Worm (Caenorhabditis elegans) whole organism, L1 larva: ENCODE measurements around the gene Y54G2A.26.
A peak's percentile ranks its signal among the peaks of the same experiment; 100 is the strongest.

Experiments
- C16A3.4 ChIP-seq: fragments of 150-350 bp; optimal IDR thresholded peaks from 2 replicates; lab custom pipeline; 2014; ENCODE audit warnings: missing biosample characterization, missing genetic modification characterization
- C34B4.2 ChIP-seq: sonication (generic microtip); optimal IDR thresholded peaks from 2 replicates; lab custom pipeline; 2017; ENCODE audit warnings: mild to moderate bottlenecking, missing genetic modification characterization, missing compliant biosample characterization
- blmp-1 ChIP-seq: fragments of 150-350 bp; optimal IDR thresholded peaks from 2 replicates; lab custom pipeline; 2014; ENCODE audit warnings: missing biosample characterization, missing genetic modification characterization
- ceh-63 ChIP-seq: fragments of 200-800 bp; sonication (Bioruptor generic); optimal IDR thresholded peaks from 2 replicates; lab custom pipeline; 2018; ENCODE audit warnings: mild to moderate bottlenecking, missing genetic modification characterization, missing compliant biosample characterization
- ceh-8 ChIP-seq: fragments of 200-800 bp; sonication (Bioruptor generic); optimal IDR thresholded peaks from 2 replicates; lab custom pipeline; 2018; ENCODE audit warnings: mild to moderate bottlenecking, missing genetic modification characterization, moderate library complexity, missing compliant biosample characterization
- ceh-82 ChIP-seq, 3 experiments: fragments of 150-350 bp in 1 of 3; sonication (generic microtip) in 2 of 3; optimal IDR thresholded peaks; 2 replicates each; lab custom pipeline; 2014 to 2017; ENCODE audit warnings: missing biosample characterization in 3 of 3, missing genetic modification characterization in 3 of 3
- ceh-90 ChIP-seq: sonication (generic microtip); optimal IDR thresholded peaks from 2 replicates; lab custom pipeline; 2016; ENCODE audit warnings: missing genetic modification characterization, missing compliant biosample characterization
- dpl-1 ChIP-seq, 3 experiments: fragments of 150-350 bp in 2 of 3; sonication (generic microtip) in 1 of 3; optimal IDR thresholded peaks; 2 replicates each; lab custom pipeline; 2014 to 2017; ENCODE audit warnings: missing biosample characterization in 3 of 3, missing genetic modification characterization in 3 of 3, missing genetic modification reagents in 3 of 3
- dsc-1 ChIP-seq: sonication (generic microtip); optimal IDR thresholded peaks from 2 replicates; lab custom pipeline; 2016; ENCODE audit warnings: mild to moderate bottlenecking, missing genetic modification characterization, missing compliant biosample characterization
- efl-1 ChIP-seq, 4 experiments: fragments of 150-350 bp; optimal IDR thresholded peaks in 3 of 4; peaks in 1 of 4; 1 replicate in 1 of 4; 2 replicates in 3 of 4; lab custom pipeline; 2014; ENCODE audit warnings: missing biosample characterization in 2 of 4, missing genetic modification characterization in 2 of 4, missing genetic modification reagents in 2 of 4
- egl-13 ChIP-seq: sonication (generic microtip); optimal IDR thresholded peaks from 2 replicates; lab custom pipeline; 2016; ENCODE audit warnings: missing genotype, missing genetic modification reagents, missing genetic modification characterization, missing compliant biosample characterization
- egl-27 ChIP-seq, 2 experiments: fragments of 150-350 bp in 1 of 2; sonication (generic microtip); optimal IDR thresholded peaks; 3 replicates each; lab custom pipeline; 2017 to 2018; ENCODE audit warnings: missing biosample characterization in 2 of 2, missing genetic modification characterization in 2 of 2, missing genetic modification reagents in 2 of 2
- ets-5 ChIP-seq: fragments of 200-800 bp; sonication (Bioruptor generic); IDR thresholded peaks from 2 replicates; pipeline ENCODE4 v1.3.6; 2022; ENCODE audit warnings: missing genetic modification characterization, missing compliant biosample characterization
- fkh-4 ChIP-seq: sonication (generic microtip); optimal IDR thresholded peaks from 2 replicates; lab custom pipeline; 2016; ENCODE audit warnings: missing compliant biosample characterization, missing genetic modification characterization, borderline replicate concordance
- hlh-4 ChIP-seq: sonication (generic microtip); optimal IDR thresholded peaks from 2 replicates; lab custom pipeline; 2016; ENCODE audit warnings: mild to moderate bottlenecking, missing genetic modification characterization, missing compliant biosample characterization
- irx-1 ChIP-seq: sonication (generic microtip); optimal IDR thresholded peaks from 2 replicates; lab custom pipeline; 2016; ENCODE audit warnings: missing genetic modification characterization, missing compliant biosample characterization
- lin-13 ChIP-seq: fragments of 150-350 bp; optimal IDR thresholded peaks from 2 replicates; lab custom pipeline; 2014; ENCODE audit warnings: missing biosample characterization, missing genetic modification reagents, missing genetic modification characterization
- lin-14 ChIP-seq: fragments of 200-800 bp; sonication (Bioruptor generic); optimal IDR thresholded peaks from 2 replicates; lab custom pipeline; 2018; ENCODE audit warnings: mild to moderate bottlenecking, missing genetic modification characterization, moderate library complexity, missing compliant biosample characterization
- lin-35 ChIP-seq, 2 experiments: fragments of 150-350 bp; optimal IDR thresholded peaks; 2 replicates each; lab custom pipeline; 2014; ENCODE audit warnings: missing biosample characterization in 2 of 2, missing genetic modification characterization in 2 of 2, missing genetic modification reagents in 2 of 2
- lin-39 ChIP-seq: fragments of 150-350 bp; optimal IDR thresholded peaks from 2 replicates; lab custom pipeline; 2014; ENCODE audit warnings: missing biosample characterization, missing genetic modification reagents, missing genetic modification characterization
- lir-3 ChIP-seq: sonication (generic microtip); optimal IDR thresholded peaks from 2 replicates; lab custom pipeline; 2016; ENCODE audit warnings: mild to moderate bottlenecking, missing genetic modification characterization, moderate library complexity, missing compliant biosample characterization; ENCODE audit not compliant: poor library complexity
- lsy-2 ChIP-seq, 2 experiments: fragments of 150-350 bp; optimal IDR thresholded peaks; 2 replicates each; lab custom pipeline; 2014; ENCODE audit warnings: missing biosample characterization in 2 of 2, missing genetic modification characterization in 2 of 2
- mab-9 ChIP-seq: fragments of 200-800 bp; sonication (Bioruptor generic); IDR thresholded peaks from 2 replicates; pipeline ENCODE4 v1.3.6; 2022; ENCODE audit warnings: missing genetic modification reagents, missing genetic modification characterization, missing compliant biosample characterization
- mep-1 ChIP-seq: fragments of 150-350 bp; optimal IDR thresholded peaks from 2 replicates; lab custom pipeline; 2014; ENCODE audit warnings: missing biosample characterization, missing genetic modification characterization
- nhr-12 ChIP-seq: sonication (generic microtip); optimal IDR thresholded peaks from 2 replicates; lab custom pipeline; 2017; ENCODE audit warnings: missing biosample characterization, missing genetic modification characterization
- nhr-20 ChIP-seq: sonication (generic microtip); optimal IDR thresholded peaks from 2 replicates; lab custom pipeline; 2016; ENCODE audit warnings: mild to moderate bottlenecking, missing genetic modification characterization, missing compliant biosample characterization
- nhr-28 ChIP-seq: fragments of 150-350 bp; optimal IDR thresholded peaks from 2 replicates; lab custom pipeline; 2014; ENCODE audit warnings: missing biosample characterization, missing genetic modification characterization
- nhr-47 ChIP-seq: sonication (generic microtip); optimal IDR thresholded peaks from 2 replicates; lab custom pipeline; 2016; ENCODE audit warnings: mild to moderate bottlenecking, missing genetic modification characterization, moderate library complexity, missing compliant biosample characterization
- nhr-71 ChIP-seq: sonication (generic microtip); optimal IDR thresholded peaks from 2 replicates; lab custom pipeline; 2016; ENCODE audit warnings: mild to moderate bottlenecking, missing genetic modification characterization, moderate library complexity, missing compliant biosample characterization
- nhr-76 ChIP-seq: sonication (generic microtip); optimal IDR thresholded peaks from 2 replicates; lab custom pipeline; 2017; ENCODE audit warnings: missing biosample characterization, missing genetic modification characterization
- nhr-77 ChIP-seq: fragments of 150-350 bp; optimal IDR thresholded peaks from 2 replicates; lab custom pipeline; 2014; ENCODE audit warnings: missing biosample characterization, missing genetic modification characterization
- nhr-84 ChIP-seq: sonication (generic microtip); optimal IDR thresholded peaks from 2 replicates; lab custom pipeline; 2017; ENCODE audit warnings: missing biosample characterization, missing genetic modification characterization
- nhr-85 ChIP-seq: sonication (generic microtip); peaks from one replicate; lab custom pipeline; 2016; ENCODE audit warnings: missing genetic modification characterization, inconsistent platforms, missing compliant biosample characterization
- pag-3 ChIP-seq: sonication (generic microtip); optimal IDR thresholded peaks from 2 replicates; lab custom pipeline; 2017; ENCODE audit warnings: missing genetic modification characterization, mild to moderate bottlenecking, missing compliant biosample characterization, antibody characterized with exemption, borderline replicate concordance; ENCODE audit not compliant: insufficient read depth
- pax-3 ChIP-seq: fragments of 200-800 bp; sonication (Bioruptor generic); optimal IDR thresholded peaks from 2 replicates; lab custom pipeline; 2018; ENCODE audit warnings: mild to moderate bottlenecking, missing genetic modification characterization, moderate library complexity, missing compliant biosample characterization
- pqm-1 ChIP-seq: sonication (generic microtip); optimal IDR thresholded peaks from 3 replicates; lab custom pipeline; 2017; ENCODE audit warnings: missing biosample characterization, missing genetic modification characterization
- rnt-1 ChIP-seq: sonication (generic microtip); optimal IDR thresholded peaks from 2 replicates; lab custom pipeline; 2016; ENCODE audit warnings: mild to moderate bottlenecking, missing genetic modification characterization, moderate library complexity, missing compliant biosample characterization
- skn-1 ChIP-seq: fragments of 150-350 bp; optimal IDR thresholded peaks from 2 replicates; lab custom pipeline; 2014; ENCODE audit warnings: missing biosample characterization, missing genetic modification characterization
- snu-23 ChIP-seq: sonication (generic microtip); optimal IDR thresholded peaks from 2 replicates; lab custom pipeline; 2016; ENCODE audit warnings: missing genetic modification characterization, missing compliant biosample characterization
- sox-4 ChIP-seq: sonication (generic microtip); optimal IDR thresholded peaks from 2 replicates; lab custom pipeline; 2016; ENCODE audit warnings: missing genetic modification characterization, missing compliant biosample characterization
- sptf-1 ChIP-seq: fragments of 150-350 bp; optimal IDR thresholded peaks from 2 replicates; lab custom pipeline; 2014; ENCODE audit warnings: missing biosample characterization, missing genetic modification characterization
- swsn-7 ChIP-seq: sonication (generic microtip); optimal IDR thresholded peaks from 2 replicates; lab custom pipeline; 2016; ENCODE audit warnings: missing genetic modification characterization, missing compliant biosample characterization
- tlp-1 ChIP-seq: fragments of 150-350 bp; optimal IDR thresholded peaks from 2 replicates; lab custom pipeline; 2014; ENCODE audit warnings: missing biosample characterization, missing genetic modification characterization
- unc-130 ChIP-seq: fragments of 150-350 bp; optimal IDR thresholded peaks from 2 replicates; lab custom pipeline; 2017; ENCODE audit warnings: missing biosample characterization, missing genetic modification characterization, inconsistent platforms
- unc-30 ChIP-seq: sonication (generic microtip); optimal IDR thresholded peaks from 2 replicates; lab custom pipeline; 2017; ENCODE audit warnings: missing biosample characterization, missing genetic modification characterization
- vab-15 ChIP-seq: sonication (generic microtip); optimal IDR thresholded peaks from 2 replicates; lab custom pipeline; 2017; ENCODE audit warnings: missing genotype, mild to moderate bottlenecking, missing genetic modification characterization, missing compliant biosample characterization
- xbp-1 ChIP-seq: sonication (generic microtip); optimal IDR thresholded peaks from 2 replicates; lab custom pipeline; 2016; ENCODE audit warnings: missing genetic modification characterization, missing compliant biosample characterization
- zag-1 ChIP-seq: fragments of 150-350 bp; optimal IDR thresholded peaks from 2 replicates; lab custom pipeline; 2014; ENCODE audit warnings: missing biosample characterization, missing genetic modification characterization
- ztf-4 ChIP-seq: fragments of 150-350 bp; optimal IDR thresholded peaks from 2 replicates; lab custom pipeline; 2014; ENCODE audit warnings: missing biosample characterization, missing genetic modification characterization

Y54G2A.26 gene

ce11 chrIV:2993278-2993899, 1.9 kb downstream of the Y54G2A.26 start (continued):
- TF ChIP-seq ets-5 (no peak), dpl-1 (GFP tag; optimal IDR thresholded peaks at IDR 0.05; lab: Kevin White, UChicago) (peak in 1 of 3 experiments; percentile 12), fkh-4 (tag; lab: Kevin White, UChicago) (peak; percentile 25), mep-1 (tag; lab: Kevin White, UChicago) (peak; percentile 39), ceh-8 (peak; percentile 76), rnt-1 (tag; lab: Kevin White, UChicago) (peak; percentile 66), blmp-1 (tag; lab: Kevin White, UChicago) (peak; percentile 58), nhr-47 (peak; percentile 69), sptf-1 (tag; lab: Kevin White, UChicago) (no peak), lsy-2 (tag; optimal IDR thresholded peaks at IDR 0.05; lab: Kevin White, UChicago) (peak; percentile 54 to 64), snu-23 (GFP tag; lab: Kevin White, UChicago) (peak; percentile 48), irx-1 (tag; lab: Kevin White, UChicago) (peak; percentile 54)

- TF ChIP-seq rnt-1 (tag; lab: Kevin White, UChicago): peak; percentile 18
- peak; percentile 42 for TF ChIP-seq egl-13 (tag; lab: Kevin White, UChicago)
- TF ChIP-seq pag-3: no peak
- no peak for TF ChIP-seq unc-30 (tag; lab: Kevin White, UChicago)
- TF ChIP-seq pax-3 (tag; lab: Kevin White, UChicago): peak; percentile 49
- TF ChIP-seq nhr-12: no peak
- TF ChIP-seq tlp-1 (tag; lab: Kevin White, UChicago): no peak
- TF ChIP-seq swsn-7: peak; percentile 36
- 0 out of 2 replicates have a peak, but pooled peaks have one; percentile 32 for TF ChIP-seq mab-9
- TF ChIP-seq nhr-77 (tag; lab: Kevin White, UChicago): no peak
- TF ChIP-seq efl-1 (optimal IDR thresholded peaks at IDR 0.05; lab: Kevin White, UChicago): no peak
- peak in 1 of 2 experiments; percentile 88 for TF ChIP-seq efl-1 (GFP tag; optimal IDR thresholded peaks at IDR 0.05 in 1 of 2; lab: Kevin White, UChicago)
- TF ChIP-seq snu-23 (GFP tag; lab: Kevin White, UChicago): peak; percentile 32
- no peak for TF ChIP-seq hlh-4
- TF ChIP-seq sox-4 (tag; lab: Kevin White, UChicago): no peak
- TF ChIP-seq skn-1 (tag; lab: Kevin White, UChicago): peak; percentile 39
- peak; percentile 67 for TF ChIP-seq nhr-85
- peak in 1 of 2 experiments; percentile 32 for TF ChIP-seq lin-35 (GFP tag; optimal IDR thresholded peaks at IDR 0.05; lab: Kevin White, UChicago)
- no peak for TF ChIP-seq zag-1 (tag; lab: Kevin White, UChicago)
- no peak for TF ChIP-seq ceh-90
- no peak for TF ChIP-seq nhr-84 (tag; lab: Kevin White, UChicago)
- no peak for TF ChIP-seq ets-5
- TF ChIP-seq dsc-1 (tag; lab: Kevin White, UChicago): no peak
- TF ChIP-seq nhr-28 (tag; lab: Kevin White, UChicago): no peak
- TF ChIP-seq lin-14 (GFP tag; lab: Kevin White, UChicago): peak; percentile 72
- TF ChIP-seq ceh-82 (tag; optimal IDR thresholded peaks at IDR 0.05; lab: Kevin White, UChicago): peak in 2 of 3 experiments; percentile 32 to 37
- TF ChIP-seq lir-3: no peak
- TF ChIP-seq C16A3.4 (tag; lab: Kevin White, UChicago): no peak
- no peak for TF ChIP-seq vab-15 (tag; lab: Kevin White, UChicago)
- TF ChIP-seq lsy-2 (tag; optimal IDR thresholded peaks at IDR 0.05; lab: Kevin White, UChicago): peak in 1 of 2 experiments; percentile 28
- no peak for TF ChIP-seq C34B4.2 (tag; lab: Kevin White, UChicago)
- no peak for TF ChIP-seq unc-130 (tag; lab: Kevin White, UChicago)
- no peak for TF ChIP-seq lin-39
- no peak for TF ChIP-seq irx-1 (tag; lab: Kevin White, UChicago)
- TF ChIP-seq dpl-1 (GFP tag; optimal IDR thresholded peaks at IDR 0.05; lab: Kevin White, UChicago): no peak
- TF ChIP-seq xbp-1 (tag; lab: Kevin White, UChicago): peak; percentile 19
- TF ChIP-seq egl-27 (tag; optimal IDR thresholded peaks at IDR 0.05; lab: Kevin White, UChicago): no peak
- TF ChIP-seq nhr-47: peak; percentile 65
- no peak for TF ChIP-seq nhr-76 (tag; lab: Kevin White, UChicago)
- no peak for TF ChIP-seq ztf-4 (tag; lab: Kevin White, UChicago)
- peak; percentile 55 for TF ChIP-seq nhr-71 (tag; lab: Kevin White, UChicago)
- no peak for TF ChIP-seq pqm-1 (tag; lab: Kevin White, UChicago)
- TF ChIP-seq nhr-20: peak; percentile 8
- peak; percentile 57 for TF ChIP-seq ceh-63
- TF ChIP-seq lin-13 (GFP tag; lab: Kevin White, UChicago): no peak
Measured at ce11 chrIV:2990519-2990918, 4.8 kb downstream of the Y54G2A.26 start.
